Worm (Caenorhabditis elegans) whole organism, L4 larva: Measurements from ENCODE around the gene srbc-42.

Source experiments
- F49E8.2 ChIP-seq: sonication (generic microtip); optimal IDR thresholded peaks from 2 replicates; lab custom pipeline; 2016; ENCODE audit warnings: missing compliant biosample characterization, mild to moderate bottlenecking, missing genetic modification characterization, borderline replicate concordance
- aly-2 ChIP-seq: sonication (generic microtip); optimal IDR thresholded peaks from 2 replicates; lab custom pipeline; 2018; ENCODE audit warnings: missing biosample characterization, missing genetic modification characterization
- ama-1 ChIP-seq: fragments of 150-350 bp; optimal IDR thresholded peaks from 2 replicates; lab custom pipeline; 2014; ENCODE audit warnings: inconsistent platforms, mixed read lengths
- ceh-28 ChIP-seq: fragments of 150-350 bp; optimal IDR thresholded peaks from 2 replicates; lab custom pipeline; 2014; ENCODE audit warnings: missing biosample characterization, missing genetic modification reagents, missing genetic modification characterization
- egl-27 ChIP-seq: sonication (generic microtip); optimal IDR thresholded peaks from 3 replicates; lab custom pipeline; 2017; ENCODE audit warnings: missing biosample characterization, missing genetic modification reagents, missing genetic modification characterization
- fkh-10 ChIP-seq: fragments of 150-350 bp; optimal IDR thresholded peaks from 2 replicates; lab custom pipeline; 2014; ENCODE audit warnings: missing biosample characterization, missing genetic modification reagents, missing genetic modification characterization
- jun-1 ChIP-seq: fragments of 150-350 bp; optimal IDR thresholded peaks from 2 replicates; lab custom pipeline; 2014; ENCODE audit warnings: missing biosample characterization, missing genetic modification reagents, missing genetic modification characterization
- lin-39 ChIP-seq: fragments of 150-350 bp; optimal IDR thresholded peaks from 2 replicates; lab custom pipeline; 2014; ENCODE audit warnings: missing biosample characterization, missing genetic modification reagents, missing genetic modification characterization
- nhr-10 ChIP-seq: fragments of 150-350 bp; optimal IDR thresholded peaks from 2 replicates; lab custom pipeline; 2014; ENCODE audit warnings: missing biosample characterization, missing genetic modification characterization
- nhr-237 ChIP-seq: sonication (generic microtip); optimal IDR thresholded peaks from 2 replicates; lab custom pipeline; 2017; ENCODE audit warnings: missing biosample characterization, missing genetic modification characterization
- zag-1 ChIP-seq: fragments of 150-350 bp; optimal IDR thresholded peaks from 2 replicates; lab custom pipeline; 2014; ENCODE audit warnings: missing biosample characterization, missing genetic modification characterization

- TF ChIP-seq F49E8.2 (tag; lab: Kevin White, UChicago) (no peak), zag-1 (tag; lab: Kevin White, UChicago) (no peak), nhr-237 (tag; lab: Kevin White, UChicago) (no peak), ama-1 (lab: Kevin White, UChicago) (no peak), aly-2 (tag; lab: Kevin White, UChicago) (no peak), egl-27 (tag; lab: Kevin White, UChicago) (no peak), ceh-28 (tag; lab: Kevin White, UChicago) (no peak), lin-39 (tag; lab: Kevin White, UChicago) (no peak), jun-1 (no peak), nhr-10 (tag; lab: Kevin White, UChicago) (no peak), fkh-10 (no peak)
Observed at ce11 chrV:2233177-2233576, 42.2 kb upstream of the srbc-42 start, which contains the start of gene nhr-96.
